Fruit fly (Drosophila melanogaster) whole organism, wandering third instar larva: ENCODE results near the gene CG32195.

ENCODE experiments used
- CG32264 ChIP-seq: fragments of 200-800 bp; sonication (Bioruptor generic); optimal IDR thresholded peaks from 2 replicates; lab custom pipeline; 2016; ENCODE audit warnings: missing biosample characterization, missing genetic modification characterization
- CG9705 ChIP-seq: fragments of 200-800 bp; sonication (Bioruptor generic); optimal IDR thresholded peaks from 2 replicates; lab custom pipeline; 2018; ENCODE audit warnings: missing biosample characterization, mild to moderate bottlenecking, missing genetic modification characterization
- Dfd ChIP-seq: fragments of >200 bp; optimal IDR thresholded peaks from 2 replicates; lab custom pipeline; 2017; ENCODE audit warnings: missing biosample characterization, missing genetic modification characterization
- Dif ChIP-seq: fragments of 200-275, 200-300 bp; sonication (Bioruptor generic); optimal IDR thresholded peaks from 2 replicates; lab custom pipeline; 2018; ENCODE audit warnings: missing biosample characterization, missing genetic modification characterization; ENCODE audit not compliant: partially characterized antibody
- GATAd ChIP-seq: sonication (Bioruptor generic); optimal IDR thresholded peaks from 2 replicates; lab custom pipeline; 2016; ENCODE audit warnings: missing biosample characterization, missing genetic modification characterization
- HLH106 ChIP-seq: fragments of 200-800 bp; optimal IDR thresholded peaks from 3 replicates; lab custom pipeline; 2019; ENCODE audit warnings: missing biosample characterization, mild to moderate bottlenecking, missing genetic modification characterization, moderate library complexity
- Hnf4 ChIP-seq: fragments of 200-800 bp; sonication (Bioruptor generic); optimal IDR thresholded peaks from 2 replicates; lab custom pipeline; 2016; ENCODE audit warnings: missing biosample characterization, mild to moderate bottlenecking, missing genetic modification characterization
- Hr83 ChIP-seq: fragments of 200-300 bp; sonication (Bioruptor generic); optimal IDR thresholded peaks from 2 replicates; lab custom pipeline; 2016; ENCODE audit warnings: missing biosample characterization, mild to moderate bottlenecking, missing genetic modification characterization, moderate library complexity; ENCODE audit not compliant: poor library complexity, severe bottlenecking
- Jra ChIP-seq: sonication (Bioruptor generic); optimal IDR thresholded peaks from 2 replicates; lab custom pipeline; 2016; ENCODE audit warnings: missing biosample characterization, missing genetic modification characterization
- Mio ChIP-seq: sonication (Bioruptor generic); optimal IDR thresholded peaks from 2 replicates; lab custom pipeline; 2016; ENCODE audit warnings: missing biosample characterization, missing genetic modification characterization
- Myc ChIP-seq: fragments of >200 bp; optimal IDR thresholded peaks from 2 replicates; lab custom pipeline; 2017
- OdsH ChIP-seq: fragments of 200-800 bp; sonication (Bioruptor generic); optimal IDR thresholded peaks from 2 replicates; lab custom pipeline; 2016; ENCODE audit warnings: missing biosample characterization, mild to moderate bottlenecking, missing genetic modification characterization
- Rel ChIP-seq, 2 experiments: fragments of 200-800 bp; sonication (Bioruptor generic) in 1 of 2; optimal IDR thresholded peaks; 2 replicates in 1 of 2; 3 replicates in 1 of 2; lab custom pipeline; 2016 to 2019; ENCODE audit warnings: mild to moderate bottlenecking in 2 of 2, missing biosample characterization in 2 of 2, missing genetic modification characterization in 2 of 2, moderate library complexity in 1 of 2
- Sp1 ChIP-seq: fragments of 200-800 bp; sonication (Bioruptor generic); optimal IDR thresholded peaks from 3 replicates; lab custom pipeline; 2019; ENCODE audit warnings: missing biosample characterization, mild to moderate bottlenecking, missing genetic modification characterization, moderate library complexity
- brk ChIP-seq: fragments of 200-800 bp; sonication (Bioruptor generic); optimal IDR thresholded peaks from 2 replicates; lab custom pipeline; 2016; ENCODE audit warnings: missing biosample characterization, mild to moderate bottlenecking, missing genetic modification characterization
- dl ChIP-seq, 2 experiments: fragments of 175-275, 200-275 bp in 1 of 2; fragments of 200-275 bp in 1 of 2; sonication (Bioruptor generic); optimal IDR thresholded peaks; lab custom pipeline; 2018; ENCODE audit warnings: mild to moderate bottlenecking in 2 of 2, missing biosample characterization in 2 of 2, missing genetic modification characterization in 2 of 2, moderate library complexity in 2 of 2; ENCODE audit not compliant: partially characterized antibody in 2 of 2, insufficient read depth in 1 of 2
- dmrt93B ChIP-seq: fragments of 200-800 bp; sonication (Bioruptor generic); optimal IDR thresholded peaks from 2 replicates; lab custom pipeline; 2018; ENCODE audit warnings: missing biosample characterization, mild to moderate bottlenecking, missing genetic modification characterization
- dsf ChIP-seq: sonication (Bioruptor generic); optimal IDR thresholded peaks from 2 replicates; lab custom pipeline; 2016; ENCODE audit warnings: missing biosample characterization, missing genetic modification characterization, borderline replicate concordance
- ey ChIP-seq: fragments of 200-800 bp; sonication (Bioruptor generic); optimal IDR thresholded peaks from 2 replicates; lab custom pipeline; 2016; ENCODE audit warnings: missing biosample characterization, missing genetic modification characterization
- foxo ChIP-seq, 2 experiments: fragments of 200-800 bp; sonication (Bioruptor generic); optimal IDR thresholded peaks; 2 replicates in 1 of 2; 3 replicates in 1 of 2; lab custom pipeline; 2016 to 2017; ENCODE audit warnings: missing biosample characterization in 2 of 2, missing genetic modification characterization in 2 of 2
- fru ChIP-seq: fragments of 200-800 bp; sonication (Bioruptor generic); optimal IDR thresholded peaks from 3 replicates; lab custom pipeline; 2016; ENCODE audit warnings: missing biosample characterization, mild to moderate bottlenecking, missing genetic modification characterization
- h ChIP-seq: fragments of 200-800 bp; sonication (Bioruptor generic); optimal IDR thresholded peaks from 3 replicates; lab custom pipeline; 2016; ENCODE audit warnings: missing biosample characterization, mild to moderate bottlenecking, missing genetic modification characterization
- jim ChIP-seq: fragments of 175-275, 200-325 bp; sonication (Bioruptor generic); optimal IDR thresholded peaks from 2 replicates; lab custom pipeline; 2016; ENCODE audit warnings: missing biosample characterization, mild to moderate bottlenecking, missing genetic modification characterization
- lola ChIP-seq: fragments of >200 bp; optimal IDR thresholded peaks from 2 replicates; lab custom pipeline; 2017; ENCODE audit warnings: missing biosample characterization, missing genetic modification characterization
- pan ChIP-seq: fragments of >200 bp; optimal IDR thresholded peaks from 2 replicates; lab custom pipeline; 2017
- psq ChIP-seq: fragments of 200-800 bp; sonication (Bioruptor generic); optimal IDR thresholded peaks from 3 replicates; lab custom pipeline; 2017; ENCODE audit warnings: missing biosample characterization, mild to moderate bottlenecking, missing genetic modification characterization, moderate library complexity
- rgr ChIP-seq: fragments of 200-800 bp; sonication (Bioruptor generic); optimal IDR thresholded peaks from 3 replicates; lab custom pipeline; 2016; ENCODE audit warnings: missing biosample characterization, mild to moderate bottlenecking, missing genetic modification characterization
- sage ChIP-seq: fragments of 200-800 bp; sonication (Bioruptor generic); optimal IDR thresholded peaks from 2 replicates; lab custom pipeline; 2016; ENCODE audit warnings: missing biosample characterization, mild to moderate bottlenecking, missing genetic modification characterization
- sv ChIP-seq: fragments of 200-800 bp; sonication (Bioruptor generic); optimal IDR thresholded peaks from 3 replicates; lab custom pipeline; 2016; ENCODE audit warnings: missing biosample characterization, missing genetic modification characterization
- tai ChIP-seq: sonication (Bioruptor generic); optimal IDR thresholded peaks from 2 replicates; lab custom pipeline; 2016; ENCODE audit warnings: missing biosample characterization, missing genetic modification characterization
- usp ChIP-seq: fragments of >200 bp; optimal IDR thresholded peaks from 2 replicates; lab custom pipeline; 2017; ENCODE audit warnings: missing biosample characterization, missing genetic modification characterization
- woc ChIP-seq: sonication (Bioruptor generic); optimal IDR thresholded peaks from 2 replicates; lab custom pipeline; 2016; ENCODE audit warnings: missing biosample characterization, mild to moderate bottlenecking, missing genetic modification characterization

CG32195 gene

DNA sequence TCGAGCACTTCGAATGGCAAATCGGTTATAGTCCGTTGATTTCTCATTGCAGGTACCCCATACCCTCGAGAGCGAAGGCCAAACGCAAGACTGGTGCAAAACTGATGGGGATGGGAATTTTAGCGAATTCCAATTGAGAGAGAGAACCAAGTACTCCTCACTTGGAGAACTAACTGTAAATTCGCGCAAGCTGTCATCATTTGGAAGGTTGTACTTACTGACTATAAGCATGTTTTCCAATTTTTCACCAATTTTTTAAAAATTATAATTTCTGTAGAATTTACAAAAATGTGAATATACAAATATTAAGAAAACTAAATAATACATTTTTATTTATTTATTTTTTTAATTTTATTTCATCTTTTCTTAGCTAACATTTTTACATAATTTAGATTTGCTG, 40.7 kb upstream of the CG32195 start, which contains the start of gene CG44005:
Gene CG44005 (minus strand): TSS at position 101 of the 400 bp plus-strand sequence.
- no peak for TF ChIP-seq Dfd

DNA sequence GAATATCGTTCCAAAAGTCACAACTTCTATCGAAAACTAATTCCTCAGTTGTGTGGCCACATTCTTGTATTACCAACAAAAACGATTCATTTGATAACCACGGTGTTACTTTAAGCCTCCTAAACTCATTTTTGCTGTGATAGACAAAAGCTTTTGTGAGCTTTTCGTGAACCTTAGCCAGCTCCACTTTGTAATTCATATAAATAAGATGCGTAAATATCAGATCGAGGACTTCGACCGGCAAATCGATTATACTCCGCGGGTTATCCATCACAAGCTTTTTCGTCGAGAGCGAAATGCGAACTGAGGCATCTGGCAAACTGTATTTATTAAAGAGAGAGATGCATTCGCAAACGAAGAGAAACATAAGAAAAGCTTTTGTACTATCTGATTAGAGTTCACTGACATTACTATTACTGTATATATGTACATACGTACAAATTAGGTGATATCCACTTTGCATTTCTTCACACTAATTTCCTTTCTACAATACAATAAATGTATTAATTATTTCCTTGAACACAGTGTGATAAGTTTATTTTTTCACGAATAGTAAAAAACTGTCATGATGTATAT, 39.1 kb upstream of the CG32195 start, which contains the start of gene CG44004:
Gene CG44004 (minus strand): TSS at position 305 of the 576 bp plus-strand sequence.
- TF ChIP-seq HLH106 (tag; lab: Kevin White, UChicago) (no peak), CG32264 (no peak), dl (GFP tag; optimal IDR thresholded peaks at IDR 0.05; lab: Kevin White, UChicago; ENCODE audit: insufficient read depth in 1 of 2, partially characterized antibody in 2 of 2) (no peak), Mio (GFP tag; lab: Kevin White, UChicago) (no peak), h (GFP tag; lab: Kevin White, UChicago) (no peak)

DNA sequence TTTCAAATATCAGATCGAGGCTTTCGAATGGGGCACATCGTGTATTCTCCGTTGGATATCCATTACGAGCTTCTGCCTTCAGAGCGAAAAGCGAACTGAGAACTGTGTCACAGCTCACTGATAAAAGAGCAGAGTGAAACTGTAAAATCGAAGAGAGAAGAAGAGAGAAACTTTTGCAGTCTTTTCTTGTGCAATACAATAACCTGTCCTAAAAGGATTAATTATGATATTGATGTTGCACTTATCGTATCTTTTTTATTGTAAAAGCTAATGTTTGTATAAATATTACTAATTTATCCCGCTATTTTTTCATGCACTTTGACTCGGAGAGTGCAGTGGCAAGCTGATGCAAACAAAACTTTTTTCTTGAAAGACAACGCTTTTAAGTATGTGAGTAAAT, 37.8 kb upstream of the CG32195 start:
- TF ChIP-seq dmrt93B (GFP tag; lab: Kevin White, UChicago) (no peak), pan (no peak)

DNA sequence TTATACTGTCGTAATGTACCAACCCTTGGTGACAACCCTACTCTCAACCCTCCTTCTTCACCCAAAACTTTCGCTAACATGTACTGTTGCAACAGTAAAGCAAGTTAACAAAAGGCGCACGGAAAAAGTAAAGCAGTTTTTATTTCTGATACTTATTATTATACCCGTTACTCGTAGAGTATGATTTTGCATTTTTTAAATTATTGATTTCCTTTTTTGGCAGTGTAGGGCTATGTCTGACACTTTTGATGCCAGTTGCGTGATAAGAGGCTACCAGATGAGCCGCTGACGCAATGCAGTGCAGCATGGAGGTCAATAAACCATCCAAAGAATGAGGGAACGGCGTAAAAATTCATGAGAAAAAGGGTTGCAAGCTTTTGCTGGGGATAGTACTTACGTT, 36.9 kb upstream of the CG32195 start:
- TF ChIP-seq CG32264 (no peak), lola (GFP tag; lab: Kevin White, UChicago) (no peak), ey (no peak), tai (GFP tag; lab: Kevin White, UChicago) (no peak), psq (GFP tag; lab: Kevin White, UChicago) (no peak), dl (GFP tag; optimal IDR thresholded peaks at IDR 0.05; lab: Kevin White, UChicago; ENCODE audit: insufficient read depth in 1 of 2, partially characterized antibody in 2 of 2) (no peak), Sp1 (no peak), Hr83 (GFP tag; lab: Kevin White, UChicago) (no peak), usp (GFP tag; lab: Kevin White, UChicago) (no peak), dsf (GFP tag; lab: Kevin White, UChicago) (no peak)

DNA sequence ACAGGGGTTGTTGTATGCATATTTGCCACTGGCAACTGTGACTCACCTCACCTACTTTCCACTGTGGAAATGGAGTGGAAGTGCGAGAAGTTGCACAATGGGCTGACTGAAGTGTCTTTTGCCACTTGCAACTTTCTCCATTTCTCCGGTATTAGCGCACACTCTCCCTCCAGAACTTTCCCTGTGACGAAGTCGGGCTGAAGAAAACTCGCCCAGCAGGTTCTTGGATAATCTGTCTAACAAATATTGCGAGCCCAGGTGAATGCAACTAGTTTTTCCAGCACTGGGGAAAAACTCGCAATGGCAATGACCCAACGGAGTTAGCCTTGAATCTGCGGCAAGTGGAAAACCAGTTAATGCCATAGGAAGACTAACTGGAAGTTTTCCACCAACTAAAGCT, 36.1 kb upstream of the CG32195 start:
- TF ChIP-seq GATAd (GFP tag; lab: Kevin White, UChicago) (no peak), Rel (GFP tag; optimal IDR thresholded peaks at IDR 0.05; lab: Kevin White, UChicago) (no peak), Rel (tag; optimal IDR thresholded peaks at IDR 0.05; lab: Kevin White, UChicago) (no peak), dl (GFP tag; optimal IDR thresholded peaks at IDR 0.05; lab: Kevin White, UChicago; ENCODE audit: insufficient read depth in 1 of 2, partially characterized antibody in 2 of 2) (no peak), psq (GFP tag; lab: Kevin White, UChicago) (no peak), OdsH (GFP tag; lab: Kevin White, UChicago) (no peak), Myc (lab: Kevin White, UChicago) (no peak), Dfd (no peak), CG9705 (GFP tag; lab: Kevin White, UChicago) (no peak), tai (GFP tag; lab: Kevin White, UChicago) (no peak), Jra (no peak), dmrt93B (GFP tag; lab: Kevin White, UChicago) (no peak), sv (GFP tag; lab: Kevin White, UChicago) (no peak), Hnf4 (GFP tag; lab: Kevin White, UChicago) (no peak), h (GFP tag; lab: Kevin White, UChicago) (no peak), rgr (GFP tag; lab: Kevin White, UChicago) (no peak)

DNA sequence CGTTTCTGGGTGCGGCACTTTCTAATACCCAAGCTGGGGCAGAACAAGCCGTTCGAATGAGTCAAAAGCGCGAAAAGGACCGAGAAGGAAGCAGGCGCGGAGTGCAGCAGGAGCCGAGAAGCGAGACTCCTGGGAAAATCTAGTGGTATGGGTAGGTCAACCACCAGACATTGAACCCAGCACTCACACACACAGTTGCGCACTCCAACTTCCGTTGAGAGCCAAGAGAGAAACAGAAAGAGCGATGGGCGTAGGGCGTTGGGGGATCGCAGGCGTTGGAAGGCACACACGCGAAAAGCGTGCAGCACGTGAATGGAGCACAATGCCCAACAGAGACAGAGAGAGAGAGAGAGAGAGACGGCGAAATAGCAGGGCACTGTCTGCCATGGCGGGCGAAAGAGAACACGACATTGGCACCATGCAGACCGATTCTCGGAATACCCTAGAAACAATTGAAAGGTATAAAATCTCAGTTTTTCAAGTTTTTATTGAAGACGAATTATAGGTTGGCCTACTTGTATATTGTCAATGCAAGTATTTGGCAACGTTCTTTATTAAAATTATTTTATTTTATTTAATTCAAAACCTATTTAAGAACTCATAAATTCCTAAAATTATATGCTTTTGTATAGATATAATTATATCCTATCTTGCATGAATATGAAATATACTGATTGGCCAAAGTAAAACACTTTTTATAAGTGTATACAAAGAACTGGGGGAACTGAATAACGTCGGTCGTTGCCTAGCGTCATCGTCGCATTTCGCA, 34.9 kb upstream of the CG32195 start:
- TF ChIP-seq h (GFP tag; lab: Kevin White, UChicago), result peak; percentile 17
- TF ChIP-seq brk (GFP tag; lab: Kevin White, UChicago), result no peak
- TF ChIP-seq Rel (GFP tag; optimal IDR thresholded peaks at IDR 0.05; lab: Kevin White, UChicago), result no peak
- TF ChIP-seq Rel (tag; optimal IDR thresholded peaks at IDR 0.05; lab: Kevin White, UChicago), result peak; percentile 6
- peak; percentile 73 for TF ChIP-seq psq (GFP tag; lab: Kevin White, UChicago)
- TF ChIP-seq dmrt93B (GFP tag; lab: Kevin White, UChicago), result peak; percentile 79
- no peak for TF ChIP-seq sage (GFP tag; lab: Kevin White, UChicago)
- TF ChIP-seq Hnf4 (GFP tag; lab: Kevin White, UChicago), result peak; percentile 5
- peak in 1 of 2 experiments; percentile 19 for TF ChIP-seq dl (GFP tag; optimal IDR thresholded peaks at IDR 0.05; lab: Kevin White, UChicago; ENCODE audit: insufficient read depth in 1 of 2, partially characterized antibody in 2 of 2)
- TF ChIP-seq OdsH (GFP tag; lab: Kevin White, UChicago), result peak; percentile 45
- TF ChIP-seq CG9705 (GFP tag; lab: Kevin White, UChicago), result peak; percentile 51
- peak; percentile 52 for TF ChIP-seq rgr (GFP tag; lab: Kevin White, UChicago)
- TF ChIP-seq sv (GFP tag; lab: Kevin White, UChicago), result no peak
- TF ChIP-seq Sp1, result peak; percentile 81
- no peak for TF ChIP-seq jim (GFP tag; lab: Kevin White, UChicago)
- peak; percentile 41 for TF ChIP-seq woc (GFP tag; lab: Kevin White, UChicago)
- TF ChIP-seq fru, result peak; percentile 48
- TF ChIP-seq Dif (GFP tag; lab: Kevin White, UChicago), result peak; percentile 56
- TF ChIP-seq GATAd (GFP tag; lab: Kevin White, UChicago), result no peak
- peak; percentile 78 for TF ChIP-seq HLH106 (tag; lab: Kevin White, UChicago)
- peak in 1 of 2 experiments; percentile 69 for TF ChIP-seq foxo (GFP tag; optimal IDR thresholded peaks at IDR 0.05; lab: Kevin White, UChicago)
- TF ChIP-seq Hr83 (GFP tag; lab: Kevin White, UChicago), result peak; percentile 15
